Fruit fly (Drosophila melanogaster): ENCODE data around the gene CG43736.

Gene CG43736

dm6 chrX:6849178-6849956, 14.3 kb upstream of the CG43736 start, which contains the start of the genes Cht11 and CG4558 (continued):
- TF ChIP-seq CG13894 (tag; optimal IDR thresholded peaks at IDR 0.05) (peak; percentile 82), CG7556 (GFP tag; optimal IDR thresholded peaks at IDR 0.05) (peak; percentile 75), CG7786 (GFP tag; optimal IDR thresholded peaks at IDR 0.05) (peak; percentile 58), nom (GFP tag; optimal IDR thresholded peaks at IDR 0.05) (peak; percentile 47), Med (GFP tag) (peak; percentile 94), Opbp (GFP tag; IDR thresholded peaks at IDR 0.05; ENCODE audit: partially characterized antibody) (0 out of 3 replicates have a peak, but pooled peaks have one; percentile 17), Sin3A (optimal IDR thresholded peaks at IDR 0.05) (no peak), Ravus (GFP tag; IDR thresholded peaks at IDR 0.05) (peak; percentile 48), CG5953 (GFP tag; IDR thresholded peaks at IDR 0.05) (no peak), Blimp-1 (GFP tag; optimal IDR thresholded peaks at IDR 0.05) (peak; percentile 74), sqz (GFP tag; optimal IDR thresholded peaks at IDR 0.05) (peak; percentile 52), CG3163 (GFP tag; optimal IDR thresholded peaks at IDR 0.05) (peak; percentile 8), z (GFP tag; IDR thresholded peaks at IDR 0.05) (no peak), CG12219 (GFP tag; optimal IDR thresholded peaks at IDR 0.05) (peak; percentile 50), dan (GFP tag; IDR thresholded peaks at IDR 0.05) (no peak), dm (GFP tag; optimal IDR thresholded peaks at IDR 0.05) (peak; percentile 50), lmd (GFP tag; IDR thresholded peaks at IDR 0.05) (peak; percentile 87), CG8388 (GFP tag; optimal IDR thresholded peaks at IDR 0.05) (peak; percentile 76), TFAM (GFP tag; optimal IDR thresholded peaks at IDR 0.05) (no peak), slou (GFP tag; optimal IDR thresholded peaks at IDR 0.05) (peak; percentile 54), Poxn (GFP tag; IDR thresholded peaks at IDR 0.05) (no peak), CG30020 (tag; optimal IDR thresholded peaks at IDR 0.05) (peak; percentile 65), NC2β (GFP tag; optimal IDR thresholded peaks at IDR 0.05) (peak; percentile 43), ATbp (GFP tag; optimal IDR thresholded peaks at IDR 0.05) (peak; percentile 34), sna (GFP tag; IDR thresholded peaks at IDR 0.05; ENCODE audit: partially characterized antibody) (0 out of 2 replicates have a peak, but pooled peaks have one; percentile 14), cas (GFP tag; IDR thresholded peaks at IDR 0.05) (0 out of 2 replicates have a peak, but pooled peaks have one; percentile 28), CG31224 (GFP tag; IDR thresholded peaks at IDR 0.05) (peak; percentile 73), CG17912 (GFP tag; optimal IDR thresholded peaks at IDR 0.05) (peak; percentile 14), BEAF-32 (GFP tag; optimal IDR thresholded peaks at IDR 0.05) (peak; percentile 70), cg (GFP tag; optimal IDR thresholded peaks at IDR 0.05) (no peak), nmo (GFP tag; optimal IDR thresholded peaks at IDR 0.05) (peak; percentile 86), Ptx1 (GFP tag; IDR thresholded peaks at IDR 0.05) (peak; percentile 91), CG13424 (tag; optimal IDR thresholded peaks at IDR 0.05) (peak; percentile 88), Six4 (GFP tag; optimal IDR thresholded peaks at IDR 0.05) (peak; percentile 67), btn (GFP tag; optimal IDR thresholded peaks at IDR 0.05) (no peak), Antp (GFP tag; optimal IDR thresholded peaks at IDR 0.05) (peak; percentile 25), ato (GFP tag; IDR thresholded peaks at IDR 0.05; ENCODE audit: partially characterized antibody) (no peak), CG13296 (GFP tag; optimal IDR thresholded peaks at IDR 0.05) (peak; percentile 78), CG32772 (GFP tag; IDR thresholded peaks at IDR 0.05) (peak; percentile 80), chif (GFP tag; optimal IDR thresholded peaks at IDR 0.05) (peak; percentile 24 to 79), CG2120 (GFP tag; optimal IDR thresholded peaks at IDR 0.05) (peak; percentile 90), chn (GFP tag; optimal IDR thresholded peaks at IDR 0.05) (peak; percentile 79), CG4730 (GFP tag; IDR thresholded peaks at IDR 0.05) (peak; percentile 69), bigmax (GFP tag; optimal IDR thresholded peaks at IDR 0.05) (no peak), CG4360 (GFP tag; IDR thresholded peaks at IDR 0.05) (peak; percentile 35; the same call in 1 of the 2 replicates), CG10565 (GFP tag; optimal IDR thresholded peaks at IDR 0.05) (no peak), wdn (GFP tag; IDR thresholded peaks at IDR 0.05) (peak; percentile 72), CG10959 (GFP tag; IDR thresholded peaks at IDR 0.05) (peak; percentile 38; the same call in 1 of the 2 replicates), Hmx (GFP tag; optimal IDR thresholded peaks at IDR 0.05) (peak; percentile 57)

All from whole organism, embryonic.